Worm (Caenorhabditis elegans) whole organism, midembryonic: ENCODE data around the gene sir-2.3.

Experiments used
- T22C8.4 ChIP-seq: fragments of 200-800 bp; sonication (Bioruptor generic); IDR thresholded peaks from 2 replicates; pipeline ENCODE4 v1.3.6; 2022; ENCODE audit warnings: missing genetic modification characterization, missing compliant biosample characterization
- klf-2 ChIP-seq: fragments of 200-800 bp; sonication (Bioruptor generic); conservative IDR thresholded peaks from 2 replicates; pipeline ENCODE4 v1.3.6; 2022; ENCODE audit warnings: missing genetic modification reagents, missing genetic modification characterization, missing compliant biosample characterization

DNA sequence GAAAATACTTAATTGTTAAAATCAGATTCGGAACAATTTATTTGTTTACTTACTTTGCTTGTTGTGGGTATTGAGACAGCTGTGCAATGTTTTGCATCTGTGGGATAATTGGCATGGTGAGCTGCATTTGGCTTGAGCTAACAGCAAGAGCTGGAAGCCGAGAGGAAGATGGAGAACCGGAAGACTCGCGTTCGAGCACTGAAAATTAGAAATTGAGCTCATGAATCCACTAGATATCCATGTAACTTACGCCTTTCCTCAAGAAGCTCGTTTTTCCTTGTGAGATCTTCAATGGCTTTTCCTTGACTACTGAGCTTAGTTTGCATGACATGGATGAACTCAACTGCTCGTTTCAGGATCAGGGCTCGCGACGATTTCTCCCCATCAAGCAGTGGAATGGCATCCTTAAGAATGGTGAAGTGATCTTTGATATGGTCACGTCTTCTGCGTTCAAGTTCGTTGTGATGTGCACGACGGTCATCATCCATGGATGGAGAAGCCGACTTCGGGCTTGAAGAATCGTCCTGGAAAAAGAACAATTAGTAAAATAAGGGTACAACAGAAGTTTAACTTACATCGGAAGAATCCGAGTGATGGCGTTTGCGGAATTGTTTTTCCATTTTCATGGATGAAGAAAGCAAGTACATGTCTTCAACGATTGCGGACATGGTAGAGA lies 18.8 kb downstream of the sir-2.3 start:
- TF ChIP-seq T22C8.4 (GFP tag; lab: Robert Waterston, UW) (no peak), klf-2 (GFP tag; lab: Robert Waterston, UW) (no peak)
